Fruit fly (Drosophila melanogaster) whole organism, pupa: ENCODE results near the gene mey.

Experiments
- CG10348 ChIP-seq: fragments of 200-800 bp; sonication (Bioruptor generic); IDR thresholded peaks from 2 replicates; pipeline ENCODE4 v1.3.6; 2022; ENCODE audit warnings: missing biosample characterization, missing genetic modification characterization
- CG12605 ChIP-seq: fragments of 200-800 bp; sonication (Bioruptor generic); IDR thresholded peaks from 2 replicates; pipeline ENCODE4 v1.3.6; 2022; ENCODE audit warnings: missing biosample characterization, missing genetic modification characterization
- CG14655 ChIP-seq: fragments of 200-800 bp; sonication (Bioruptor generic); optimal IDR thresholded peaks from 3 replicates; lab custom pipeline; 2017; ENCODE audit warnings: mild to moderate bottlenecking, missing biosample characterization, missing genetic modification reagents, missing genetic modification characterization
- CG15710 ChIP-seq: fragments of 200-800 bp; sonication (Bioruptor generic); optimal IDR thresholded peaks from 2 replicates; lab custom pipeline; 2018; ENCODE audit warnings: missing biosample characterization, mild to moderate bottlenecking, missing genetic modification characterization, moderate library complexity
- CG34367 ChIP-seq: fragments of 200-800 bp; sonication (Bioruptor generic); optimal IDR thresholded peaks from 2 replicates; lab custom pipeline; 2018; ENCODE audit warnings: missing biosample characterization, mild to moderate bottlenecking, missing genetic modification characterization
- CG9948 ChIP-seq: fragments of 200-800 bp; sonication (Bioruptor generic); optimal IDR thresholded peaks from 2 replicates; lab custom pipeline; 2018; ENCODE audit warnings: missing biosample characterization, mild to moderate bottlenecking, missing genetic modification characterization, moderate library complexity
- EcR ChIP-seq: fragments of 200-800 bp; sonication (Bioruptor generic); optimal IDR thresholded peaks from 3 replicates; lab custom pipeline; 2019; ENCODE audit warnings: missing biosample characterization, missing genetic modification characterization, mild to moderate bottlenecking, moderate library complexity, missing genetic modification reagents
- Pif1A ChIP-seq: fragments of 200-800 bp; sonication (Bioruptor generic); optimal IDR thresholded peaks from 3 replicates; lab custom pipeline; 2016; ENCODE audit warnings: missing biosample characterization, missing genetic modification characterization
- Pif1B ChIP-seq: fragments of 200-800 bp; sonication (Bioruptor generic); optimal IDR thresholded peaks from 3 replicates; lab custom pipeline; 2016; ENCODE audit warnings: missing biosample characterization, missing genetic modification characterization
- Snoo ChIP-seq: fragments of 200-800 bp; sonication (Bioruptor generic); optimal IDR thresholded peaks from 3 replicates; lab custom pipeline; 2017; ENCODE audit warnings: missing biosample characterization, mild to moderate bottlenecking, missing genetic modification characterization, inconsistent platforms
- gl ChIP-seq: fragments of 200-800 bp; sonication (Bioruptor generic); optimal IDR thresholded peaks from 2 replicates; lab custom pipeline; 2018; ENCODE audit warnings: missing biosample characterization, mild to moderate bottlenecking, missing genetic modification characterization

dm6 chr3R:31463012-31463366, 36.0 kb upstream of the mey start, which contains the start of the genes CG11334 and CG11333:
- TF ChIP-seq CG9948 (tag; lab: Kevin White, UChicago) = no peak
- TF ChIP-seq Pif1A (GFP tag; lab: Kevin White, UChicago) = no peak
- no peak for TF ChIP-seq EcR (GFP tag; lab: Kevin White, UChicago)
- no peak for TF ChIP-seq gl
- no peak for TF ChIP-seq CG14655
- TF ChIP-seq Pif1B (GFP tag; lab: Kevin White, UChicago) = no peak
- no peak for TF ChIP-seq CG15710 (tag; lab: Kevin White, UChicago)
- TF ChIP-seq CG10348 = no peak
- TF ChIP-seq CG12605 (GFP tag; lab: Robert Waterston, UW) = no peak
- no peak for TF ChIP-seq CG34367
- TF ChIP-seq Snoo (tag; lab: Kevin White, UChicago) = no peak
